Fruit fly (Drosophila melanogaster): ENCODE measurements around the gene CG4820.
A peak's percentile ranks its signal among the peaks of the same experiment; 100 is the strongest.

The CG4820 gene

DNA sequence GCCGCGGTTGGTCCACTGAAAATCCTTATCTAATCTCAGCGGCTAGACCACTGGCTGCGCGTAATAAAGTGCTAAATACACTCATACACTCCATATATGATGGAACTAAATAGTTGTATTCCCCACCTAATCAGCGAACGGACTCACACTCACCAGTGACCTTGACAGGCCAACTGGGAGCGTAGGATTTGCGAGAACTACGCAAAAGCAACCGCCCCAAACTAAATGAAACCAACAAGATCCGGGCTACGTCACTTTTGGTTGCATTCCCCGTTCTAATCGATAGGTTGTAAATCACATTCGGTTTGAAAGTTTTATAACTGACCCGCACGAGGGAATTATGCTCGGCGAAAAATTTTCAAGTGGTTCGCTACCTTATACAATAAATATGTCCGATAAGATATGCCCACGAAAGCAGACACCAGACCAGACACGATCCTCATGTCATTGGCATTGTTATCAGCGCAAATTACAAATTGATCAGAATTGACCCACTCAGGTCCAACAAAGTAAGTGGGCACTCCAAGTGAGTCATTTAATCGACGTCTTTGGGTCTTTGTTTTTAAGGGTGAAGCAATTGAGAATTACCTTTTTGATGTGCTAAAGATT lies 17.0 kb upstream of the CG4820 start:
- TF ChIP-seq Hnf4 (GFP tag; optimal IDR thresholded peaks at IDR 0.05) (no peak), ey (GFP tag; optimal IDR thresholded peaks at IDR 0.05) (no peak), Rel (GFP tag; optimal IDR thresholded peaks at IDR 0.05) (no peak), Rel (tag; optimal IDR thresholded peaks at IDR 0.05) (peak; percentile 47), jim (GFP tag; optimal IDR thresholded peaks at IDR 0.05) (no peak), Sp1 (GFP tag; optimal IDR thresholded peaks at IDR 0.05) (no peak), Myc (optimal IDR thresholded peaks at IDR 0.05) (no peak), Mio (GFP tag; optimal IDR thresholded peaks at IDR 0.05) (no peak), fru (GFP tag; optimal IDR thresholded peaks at IDR 0.05) (no peak), Hr83 (GFP tag; optimal IDR thresholded peaks at IDR 0.05; ENCODE audit: poor library complexity, severe bottlenecking) (no peak), HLH106 (tag; optimal IDR thresholded peaks at IDR 0.05) (no peak), pan (optimal IDR thresholded peaks at IDR 0.05) (no peak), GATAd (GFP tag; optimal IDR thresholded peaks at IDR 0.05) (no peak), Dfd (GFP tag; optimal IDR thresholded peaks at IDR 0.05) (no peak), h (GFP tag; optimal IDR thresholded peaks at IDR 0.05) (peak; percentile 36), Dif (GFP tag; optimal IDR thresholded peaks at IDR 0.05; ENCODE audit: partially characterized antibody) (no peak), usp (GFP tag; optimal IDR thresholded peaks at IDR 0.05) (no peak)

- no peak for TF ChIP-seq tai (GFP tag; optimal IDR thresholded peaks at IDR 0.05)
- no peak for TF ChIP-seq sv (GFP tag; optimal IDR thresholded peaks at IDR 0.05)
- peak; percentile 21 for TF ChIP-seq Hr83 (GFP tag; optimal IDR thresholded peaks at IDR 0.05; ENCODE audit: poor library complexity, severe bottlenecking)
- TF ChIP-seq CrebA (GFP tag; optimal IDR thresholded peaks at IDR 0.05; ENCODE audit: borderline replicate concordance), result no peak
- no peak for TF ChIP-seq woc (GFP tag; optimal IDR thresholded peaks at IDR 0.05)
- TF ChIP-seq dmrt93B (GFP tag; optimal IDR thresholded peaks at IDR 0.05), result no peak
- TF ChIP-seq dsf (GFP tag; optimal IDR thresholded peaks at IDR 0.05; ENCODE audit: borderline replicate concordance), result no peak
- no peak for TF ChIP-seq sage (GFP tag; optimal IDR thresholded peaks at IDR 0.05)
- no peak for TF ChIP-seq br (GFP tag; optimal IDR thresholded peaks at IDR 0.05)
- TF ChIP-seq Hnf4 (GFP tag; optimal IDR thresholded peaks at IDR 0.05), result no peak
- TF ChIP-seq dl (GFP tag; optimal IDR thresholded peaks at IDR 0.05; ENCODE audit: insufficient read depth in 1 of 2, partially characterized antibody in 2 of 2), result peak; percentile 48 to 81
- peak; percentile 83 for TF ChIP-seq Dif (GFP tag; optimal IDR thresholded peaks at IDR 0.05; ENCODE audit: partially characterized antibody)
Observed at dm6 chr3R:11200042-11200884, 16.1 kb upstream of the CG4820 start.

DNA sequence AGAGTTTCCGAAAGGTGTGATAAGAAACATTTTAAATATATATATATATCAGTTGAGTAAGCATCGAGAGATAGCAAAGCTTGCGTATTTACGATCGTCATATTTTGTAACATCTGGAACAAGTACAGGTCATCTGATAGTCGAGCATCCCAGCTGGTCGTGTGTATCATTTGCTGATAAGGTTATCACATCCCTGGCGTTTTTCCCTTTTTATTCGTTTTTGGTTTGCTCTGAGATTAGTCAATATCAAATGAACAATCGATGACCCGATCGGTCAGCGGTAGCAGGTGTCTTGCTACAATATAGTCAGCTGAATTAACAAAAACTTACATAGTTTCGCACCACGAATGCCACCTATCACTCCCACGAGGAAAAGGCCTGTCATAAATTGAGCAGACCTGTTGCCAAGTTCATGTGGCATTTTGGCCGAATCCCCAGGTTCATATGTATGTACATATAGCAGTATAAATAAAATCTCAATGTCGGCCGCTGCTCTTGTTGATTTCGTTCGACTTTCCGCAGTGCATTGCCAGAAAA lies 15.4 kb upstream of the CG4820 start:
- peak; percentile 56 for TF ChIP-seq br (GFP tag; optimal IDR thresholded peaks at IDR 0.05)
- no peak for TF ChIP-seq Dif (GFP tag; optimal IDR thresholded peaks at IDR 0.05; ENCODE audit: partially characterized antibody)
- TF ChIP-seq Dfd (GFP tag; optimal IDR thresholded peaks at IDR 0.05), result no peak
- TF ChIP-seq brk (GFP tag; optimal IDR thresholded peaks at IDR 0.05), result peak; percentile 86
- TF ChIP-seq GATAd (GFP tag; optimal IDR thresholded peaks at IDR 0.05), result no peak
- peak; percentile 32 for TF ChIP-seq dmrt93B (GFP tag; optimal IDR thresholded peaks at IDR 0.05)
- no peak for TF ChIP-seq dl (GFP tag; optimal IDR thresholded peaks at IDR 0.05; ENCODE audit: insufficient read depth in 1 of 2, partially characterized antibody in 2 of 2)
- TF ChIP-seq lola (GFP tag; optimal IDR thresholded peaks at IDR 0.05), result no peak
- no peak for TF ChIP-seq CG9705 (GFP tag; optimal IDR thresholded peaks at IDR 0.05)
- peak; percentile 61 for TF ChIP-seq pan (optimal IDR thresholded peaks at IDR 0.05)
- no peak for TF ChIP-seq dsf (GFP tag; optimal IDR thresholded peaks at IDR 0.05; ENCODE audit: borderline replicate concordance)
- peak; percentile 65 for TF ChIP-seq HLH106 (tag; optimal IDR thresholded peaks at IDR 0.05)
- TF ChIP-seq Vsx2 (GFP tag; optimal IDR thresholded peaks at IDR 0.05; ENCODE audit: partially characterized antibody), result no peak
- TF ChIP-seq rgr (GFP tag; optimal IDR thresholded peaks at IDR 0.05), result peak; percentile 86
- TF ChIP-seq psq (GFP tag; optimal IDR thresholded peaks at IDR 0.05), result peak; percentile 74
- TF ChIP-seq Hr78 (GFP tag; optimal IDR thresholded peaks at IDR 0.05), result no peak
- peak; percentile 53 for TF ChIP-seq woc (GFP tag; optimal IDR thresholded peaks at IDR 0.05)
- TF ChIP-seq Sp1 (GFP tag; optimal IDR thresholded peaks at IDR 0.05), result peak; percentile 74
- peak; percentile 85 for TF ChIP-seq OdsH (GFP tag; optimal IDR thresholded peaks at IDR 0.05)
- TF ChIP-seq foxo (GFP tag; optimal IDR thresholded peaks at IDR 0.05), result peak; percentile 39 to 81
- TF ChIP-seq Myc (optimal IDR thresholded peaks at IDR 0.05), result no peak
- TF ChIP-seq sage (GFP tag; optimal IDR thresholded peaks at IDR 0.05), result peak; percentile 80
- no peak for TF ChIP-seq usp (GFP tag; optimal IDR thresholded peaks at IDR 0.05)
- TF ChIP-seq CrebA (GFP tag; optimal IDR thresholded peaks at IDR 0.05; ENCODE audit: borderline replicate concordance), result no peak
- peak; percentile 76 for TF ChIP-seq fru (GFP tag; optimal IDR thresholded peaks at IDR 0.05)
- peak; percentile 50 for TF ChIP-seq Hnf4 (GFP tag; optimal IDR thresholded peaks at IDR 0.05)
- peak; percentile 77 for TF ChIP-seq Rel (GFP tag; optimal IDR thresholded peaks at IDR 0.05)
- TF ChIP-seq Rel (tag; optimal IDR thresholded peaks at IDR 0.05), result peak; percentile 42
- TF ChIP-seq Jra (GFP tag; optimal IDR thresholded peaks at IDR 0.05), result no peak
- TF ChIP-seq sv (GFP tag; optimal IDR thresholded peaks at IDR 0.05), result peak; percentile 39
- TF ChIP-seq Mio (GFP tag; optimal IDR thresholded peaks at IDR 0.05), result no peak
- no peak for TF ChIP-seq N (GFP tag; optimal IDR thresholded peaks at IDR 0.05)
- TF ChIP-seq jim (GFP tag; optimal IDR thresholded peaks at IDR 0.05), result no peak
- TF ChIP-seq h (GFP tag; optimal IDR thresholded peaks at IDR 0.05), result peak; percentile 85
- TF ChIP-seq Hr83 (GFP tag; optimal IDR thresholded peaks at IDR 0.05; ENCODE audit: poor library complexity, severe bottlenecking), result no peak
- peak; percentile 69 for TF ChIP-seq ey (GFP tag; optimal IDR thresholded peaks at IDR 0.05)
- TF ChIP-seq Abd-B (GFP tag; optimal IDR thresholded peaks at IDR 0.05), result no peak
- no peak for TF ChIP-seq tai (GFP tag; optimal IDR thresholded peaks at IDR 0.05)

All from whole organism, wandering third instar larva.